Fruit fly (Drosophila melanogaster) S2 (cell line): ENCODE measurements around the gene TyrR.

Experiments
- CG8478 ChIP-seq: fragments of >200 bp; optimal IDR thresholded peaks from 2 replicates; lab custom pipeline; 2018
- CTCF ChIP-seq, 2 experiments: fragments of >200 bp; optimal IDR thresholded peaks; 2 replicates each; lab custom pipeline; 2018

dm6 chr3R:17701971-17702845 is 60.8 kb downstream of the TyrR start:
- TF ChIP-seq CG8478, result no peak
- no peak for TF ChIP-seq CTCF (optimal IDR thresholded peaks at IDR 0.05; lab: Kevin White, UChicago)
